Worm (Caenorhabditis elegans): Measurements from ENCODE around the gene Y67D8A.2.

The Y67D8A.2 gene

DNA sequence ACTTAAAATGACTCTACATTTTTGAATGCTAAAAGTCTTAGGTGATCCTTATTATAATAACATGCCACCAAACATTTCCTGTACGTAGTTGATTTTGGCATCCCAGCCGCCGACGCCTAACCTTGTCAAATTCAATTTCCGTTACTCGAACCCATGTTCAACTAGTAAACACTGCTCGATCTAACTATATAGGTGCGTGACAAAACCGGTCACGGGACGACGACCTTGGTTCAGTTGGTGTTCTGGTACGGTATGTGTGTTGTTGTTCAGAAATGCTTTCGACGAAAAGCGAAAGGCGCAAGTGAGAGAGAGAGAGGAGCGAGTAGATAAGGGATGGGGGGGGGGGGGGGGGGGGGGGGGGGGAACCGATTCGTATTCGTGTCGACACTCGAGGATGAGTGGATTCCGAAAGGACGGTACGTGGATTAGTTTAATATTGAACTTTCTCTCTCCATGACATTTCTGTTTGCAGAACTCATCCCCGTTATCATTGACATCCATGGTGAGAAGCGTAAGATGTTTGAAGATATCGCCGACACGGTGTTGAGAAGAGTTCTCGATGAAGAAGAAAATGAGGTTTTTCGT, 69.8 kb downstream of the Y67D8A.2 start, which contains the start of gene W08E12.8:
W08E12.8 (plus strand) TSS at position 395 of the 585 bp plus-strand sequence.
- TF ChIP-seq aly-1 (tag; optimal IDR thresholded peaks at IDR 0.05) (no peak), ets-7 (tag; optimal IDR thresholded peaks at IDR 0.05) (no peak), scrt-1 (GFP tag; IDR thresholded peaks at IDR 0.05) (no peak), B0310.2 (tag; optimal IDR thresholded peaks at IDR 0.05) (no peak), sea-1 (GFP tag; conservative IDR thresholded peaks at IDR 0.05) (no peak), tbx-11 (GFP tag; IDR thresholded peaks at IDR 0.05) (no peak), tra-4 (tag; optimal IDR thresholded peaks at IDR 0.05) (no peak), hmg-4 (GFP tag; optimal IDR thresholded peaks at IDR 0.05) (no peak), pes-1 (GFP tag; IDR thresholded peaks at IDR 0.05) (no peak), F13C5.2 (tag; optimal IDR thresholded peaks at IDR 0.05) (no peak), hmbx-1 (tag; optimal IDR thresholded peaks at IDR 0.05) (no peak), ceh-13 (GFP tag; optimal IDR thresholded peaks at IDR 0.05) (no peak), ama-1 (optimal IDR thresholded peaks at IDR 0.05) (no peak), flt-1 (GFP tag; IDR thresholded peaks at IDR 0.05) (no peak), tbx-37 (GFP tag; conservative IDR thresholded peaks at IDR 0.05) (no peak), hnd-1 (tag; optimal IDR thresholded peaks at IDR 0.05) (no peak), ceh-36 (tag; optimal IDR thresholded peaks at IDR 0.05) (no peak)

DNA sequence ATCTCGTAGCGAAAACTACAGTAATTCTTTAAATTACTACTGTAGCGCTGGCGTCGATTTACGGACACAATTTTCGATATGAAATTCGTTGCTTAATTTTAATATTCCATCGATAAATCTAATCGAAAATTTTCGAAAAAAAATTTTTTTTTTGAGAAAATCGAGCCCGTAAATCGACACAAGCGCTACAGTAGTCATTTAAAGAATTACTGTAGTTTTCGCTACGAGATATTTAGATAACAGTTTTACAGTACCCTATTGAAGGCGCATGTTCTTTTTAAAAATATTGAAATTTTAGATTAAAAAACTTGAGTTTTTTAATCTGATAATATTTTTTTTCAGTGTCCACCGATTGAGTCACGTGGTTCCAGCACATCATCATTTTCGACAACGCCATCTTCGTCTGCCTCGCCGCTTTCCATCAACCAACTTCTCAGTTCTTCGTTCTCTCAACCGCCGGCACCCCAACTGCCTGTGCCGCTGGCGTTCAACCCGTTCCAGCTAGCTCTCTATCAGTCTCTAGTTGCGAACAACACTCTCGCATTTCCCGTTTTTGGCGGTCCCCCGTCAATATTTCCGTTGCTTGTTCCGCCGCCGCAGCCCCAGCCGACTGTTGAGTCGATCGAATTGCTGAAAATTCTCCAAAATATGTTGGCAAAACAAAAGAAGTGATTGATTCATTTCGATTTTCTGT, 71.7 kb downstream of the Y67D8A.2 start:
- no peak for TF ChIP-seq pes-1 (GFP tag; IDR thresholded peaks at IDR 0.05)
- TF ChIP-seq hnd-1 (tag; optimal IDR thresholded peaks at IDR 0.05) = no peak
- no peak for TF ChIP-seq flt-1 (GFP tag; IDR thresholded peaks at IDR 0.05)
- no peak for TF ChIP-seq ets-7 (tag; optimal IDR thresholded peaks at IDR 0.05)
- TF ChIP-seq hmbx-1 (tag; optimal IDR thresholded peaks at IDR 0.05) = no peak
- TF ChIP-seq B0310.2 (tag; optimal IDR thresholded peaks at IDR 0.05) = no peak
- no peak for TF ChIP-seq tbx-37 (GFP tag; conservative IDR thresholded peaks at IDR 0.05)
- TF ChIP-seq hmg-4 (GFP tag; optimal IDR thresholded peaks at IDR 0.05) = no peak
- TF ChIP-seq sea-1 (GFP tag; conservative IDR thresholded peaks at IDR 0.05) = no peak
- no peak for TF ChIP-seq aly-1 (tag; optimal IDR thresholded peaks at IDR 0.05)
- TF ChIP-seq ceh-36 (tag; optimal IDR thresholded peaks at IDR 0.05) = no peak
- no peak for TF ChIP-seq ama-1 (optimal IDR thresholded peaks at IDR 0.05)
- TF ChIP-seq tra-4 (tag; optimal IDR thresholded peaks at IDR 0.05) = no peak
- TF ChIP-seq ceh-13 (GFP tag; optimal IDR thresholded peaks at IDR 0.05) = no peak
- TF ChIP-seq F13C5.2 (tag; optimal IDR thresholded peaks at IDR 0.05) = no peak
- no peak for TF ChIP-seq tbx-11 (GFP tag; IDR thresholded peaks at IDR 0.05)
- TF ChIP-seq scrt-1 (GFP tag; IDR thresholded peaks at IDR 0.05) = no peak

DNA sequence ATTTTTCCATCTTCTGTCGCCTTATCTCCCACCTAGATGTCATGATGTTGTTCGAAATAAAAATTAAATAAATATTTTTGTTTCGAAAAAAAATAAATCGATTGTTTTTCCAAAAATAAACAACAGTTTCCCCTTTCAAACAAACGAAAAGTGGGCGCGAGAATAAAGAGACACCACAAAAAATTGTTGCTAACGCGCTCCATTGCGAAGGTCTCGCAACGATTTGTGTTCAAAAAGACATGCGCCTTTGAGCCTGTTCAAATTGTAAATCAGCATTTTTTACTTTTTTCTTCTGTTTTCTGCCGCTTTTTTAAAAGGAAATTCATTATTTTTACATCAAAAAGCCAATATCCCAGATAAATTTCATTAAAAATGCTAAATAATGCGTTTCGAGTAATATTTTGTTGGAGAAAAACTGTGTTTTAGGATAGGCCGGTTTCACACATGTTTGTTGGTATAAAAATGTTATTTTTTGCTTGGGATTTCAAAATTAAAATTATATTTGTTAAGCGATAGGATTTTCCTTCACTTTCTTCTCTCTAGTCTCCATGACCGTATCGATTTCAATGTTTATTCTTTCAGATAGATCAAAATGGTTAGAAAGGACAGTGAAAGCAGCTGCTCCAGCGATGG, 72.4 kb downstream of the Y67D8A.2 start, which contains the start of gene W08E12.7:
W08E12.7 (plus strand) TSS at position 583 of the 633 bp plus-strand sequence.
- TF ChIP-seq tbx-37 (GFP tag; conservative IDR thresholded peaks at IDR 0.05) (0 out of 2 replicates have a peak, but pooled peaks have one; percentile 19), sea-1 (GFP tag; conservative IDR thresholded peaks at IDR 0.05) (peak; percentile 38; the same call in 1 of the 2 replicates), tbx-11 (GFP tag; IDR thresholded peaks at IDR 0.05) (peak; percentile 64; the same call in 1 of the 2 replicates), hmbx-1 (tag; optimal IDR thresholded peaks at IDR 0.05) (no peak), ets-7 (tag; optimal IDR thresholded peaks at IDR 0.05) (no peak), flt-1 (GFP tag; IDR thresholded peaks at IDR 0.05) (peak; percentile 20; the same call in 1 of the 2 replicates), F13C5.2 (tag; optimal IDR thresholded peaks at IDR 0.05) (peak; percentile 83), aly-1 (tag; optimal IDR thresholded peaks at IDR 0.05) (no peak), hnd-1 (tag; optimal IDR thresholded peaks at IDR 0.05) (peak; percentile 16), B0310.2 (tag; optimal IDR thresholded peaks at IDR 0.05) (no peak), pes-1 (GFP tag; IDR thresholded peaks at IDR 0.05) (peak; percentile 74), tra-4 (tag; optimal IDR thresholded peaks at IDR 0.05) (no peak), ceh-13 (GFP tag; optimal IDR thresholded peaks at IDR 0.05) (peak; percentile 20), ceh-36 (tag; optimal IDR thresholded peaks at IDR 0.05) (no peak), hmg-4 (GFP tag; optimal IDR thresholded peaks at IDR 0.05) (peak; percentile 23), scrt-1 (GFP tag; IDR thresholded peaks at IDR 0.05) (peak; percentile 65), ama-1 (optimal IDR thresholded peaks at IDR 0.05) (no peak)

DNA sequence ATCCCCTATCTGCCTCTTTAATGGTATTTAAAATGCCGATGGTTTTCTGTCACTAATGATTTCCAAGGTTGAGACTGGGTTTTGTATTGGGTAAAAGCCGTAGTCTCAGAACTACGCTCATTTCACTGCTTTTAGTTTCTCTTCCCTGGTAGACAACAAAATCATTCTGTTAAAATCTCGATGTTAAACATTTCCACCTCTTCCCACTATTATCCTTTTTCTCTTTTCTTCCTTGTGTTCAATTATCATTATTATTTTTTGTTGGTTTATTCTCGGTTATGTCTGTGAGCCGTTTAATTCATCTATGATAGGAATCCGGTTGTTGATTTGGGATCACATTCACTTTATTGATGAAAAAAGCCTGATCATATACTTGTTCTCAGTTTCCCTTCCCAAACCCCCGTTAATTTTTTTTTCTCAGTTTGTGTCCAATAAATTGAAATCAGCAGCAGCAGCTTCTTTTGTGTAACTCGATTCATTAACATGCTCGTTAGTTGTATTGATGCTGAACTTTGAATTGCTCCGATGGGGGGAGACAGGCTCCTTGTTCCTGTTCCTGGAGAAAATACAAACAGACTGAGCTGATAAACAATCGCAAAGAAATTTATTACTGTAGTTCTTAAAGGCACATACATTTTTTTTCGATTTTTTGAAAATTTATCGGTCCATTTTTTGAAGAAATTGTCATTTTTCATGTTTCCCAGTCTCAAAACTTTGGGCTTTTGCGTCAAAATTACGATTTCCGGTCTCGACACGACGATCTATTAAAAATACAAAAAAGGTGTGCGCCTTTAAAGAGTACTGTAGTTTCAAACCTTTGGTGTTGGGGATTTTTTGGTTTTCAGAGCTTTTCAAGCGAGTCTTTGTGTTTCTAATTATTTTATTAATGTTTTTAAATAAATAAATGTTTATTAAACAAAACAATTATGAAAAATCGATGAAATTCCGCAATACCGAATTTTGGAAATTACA, 74.6 kb downstream of the Y67D8A.2 start:
- TF ChIP-seq ets-7 (tag; optimal IDR thresholded peaks at IDR 0.05) = no peak
- no peak for TF ChIP-seq hnd-1 (tag; optimal IDR thresholded peaks at IDR 0.05)
- TF ChIP-seq F13C5.2 (tag; optimal IDR thresholded peaks at IDR 0.05) = no peak
- no peak for TF ChIP-seq scrt-1 (GFP tag; IDR thresholded peaks at IDR 0.05)
- TF ChIP-seq flt-1 (GFP tag; IDR thresholded peaks at IDR 0.05) = no peak
- TF ChIP-seq hmbx-1 (tag; optimal IDR thresholded peaks at IDR 0.05) = no peak

DNA sequence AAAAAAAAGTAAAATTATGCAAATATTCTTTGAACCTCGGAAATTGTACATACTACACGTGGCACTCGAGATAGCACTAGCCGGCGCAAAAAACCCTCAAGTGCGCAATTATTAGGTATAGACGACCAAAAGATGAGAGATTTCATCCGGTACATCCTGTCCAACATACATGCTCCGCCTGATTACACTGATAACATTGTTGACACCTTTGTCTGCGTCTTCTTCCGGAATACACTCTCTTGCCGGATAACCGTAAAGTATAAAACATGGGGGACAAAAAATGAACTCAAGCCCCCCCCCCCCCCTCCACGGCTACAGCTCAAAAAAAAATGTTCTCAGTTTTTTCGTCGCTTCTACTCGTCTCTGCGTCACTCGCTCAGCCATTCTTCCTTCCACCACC, 76.1 kb downstream of the Y67D8A.2 start, which contains the start of gene W08E12.6:
W08E12.6 (plus strand) TSS at position 301 of the 400 bp plus-strand sequence.
- no peak for TF ChIP-seq hmg-4 (GFP tag; optimal IDR thresholded peaks at IDR 0.05)

DNA sequence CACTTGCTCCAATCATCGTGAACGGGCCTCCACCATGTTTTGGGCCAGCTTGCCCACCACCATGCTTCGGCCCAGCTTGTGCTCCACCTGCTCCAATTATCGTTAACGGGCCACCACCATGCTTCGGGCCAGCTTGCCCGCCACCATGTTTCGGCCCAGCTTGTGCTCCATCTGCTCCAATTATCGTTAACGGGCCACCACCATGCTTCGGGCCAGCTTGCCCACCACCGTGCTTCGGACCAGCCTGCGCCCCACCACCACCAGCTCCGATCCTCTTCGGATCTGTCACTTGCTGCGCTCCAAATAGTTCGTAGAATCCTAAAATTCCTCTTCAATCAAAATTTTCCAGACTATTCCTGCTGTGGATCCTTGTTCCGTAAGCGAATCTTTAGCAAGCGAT, 77.0 kb downstream of the Y67D8A.2 start:
- TF ChIP-seq tbx-37 (GFP tag; conservative IDR thresholded peaks at IDR 0.05) (no peak), sea-1 (GFP tag; conservative IDR thresholded peaks at IDR 0.05) (0 out of 2 replicates have a peak, but pooled peaks have one; percentile 29), ceh-36 (tag; optimal IDR thresholded peaks at IDR 0.05) (no peak)

Data from whole organism, early embryonic.